Worm (Caenorhabditis elegans) whole organism, midembryonic: ENCODE measurements around the gene C08F11.10.
"Not testable (repeated sequence)": the region's sequence is repeated elsewhere in the genome, so short reads cannot be mapped to it uniquely, and the experiment has no call there.

Source experiments
- T22C8.4 ChIP-seq: fragments of 200-800 bp; sonication (Bioruptor generic); IDR thresholded peaks from 2 replicates; pipeline ENCODE4 v1.3.6; 2022; ENCODE audit warnings: missing genetic modification characterization, missing compliant biosample characterization
- cog-1 ChIP-seq: sonication (generic microtip); optimal IDR thresholded peaks from 2 replicates; lab custom pipeline; 2016; ENCODE audit warnings: missing genetic modification characterization, missing compliant biosample characterization
- flt-1 ChIP-seq: fragments of 200-800 bp; sonication (Bioruptor generic); IDR thresholded peaks from 2 replicates; pipeline ENCODE4 v1.3.6; 2022; ENCODE audit warnings: missing genetic modification characterization, missing compliant biosample characterization
- klf-2 ChIP-seq: fragments of 200-800 bp; sonication (Bioruptor generic); conservative IDR thresholded peaks from 2 replicates; pipeline ENCODE4 v1.3.6; 2022; ENCODE audit warnings: missing genetic modification reagents, missing genetic modification characterization, missing compliant biosample characterization
- med-1 ChIP-seq: sonication (generic microtip); optimal IDR thresholded peaks from 2 replicates; lab custom pipeline; 2017; ENCODE audit warnings: missing genetic modification characterization, mild to moderate bottlenecking, missing compliant biosample characterization, antibody characterized with exemption, missing genetic modification reagents; ENCODE audit not compliant: insufficient read depth
- ref-1 ChIP-seq: fragments of 200-800 bp; sonication (Bioruptor generic); conservative IDR thresholded peaks from 2 replicates; pipeline ENCODE4 v1.3.6; 2022; ENCODE audit warnings: missing genetic modification reagents, missing genetic modification characterization, missing compliant biosample characterization
- tab-1 ChIP-seq: fragments of 200-800 bp; sonication (Bioruptor generic); IDR thresholded peaks from 2 replicates; pipeline ENCODE4 v1.3.6; 2022; ENCODE audit warnings: missing genetic modification characterization, missing compliant biosample characterization
- ztf-23 ChIP-seq: fragments of 200-800 bp; sonication (Bioruptor generic); IDR thresholded peaks from 2 replicates; pipeline ENCODE4 v1.3.6; 2022; ENCODE audit warnings: missing genetic modification reagents, missing genetic modification characterization, missing compliant biosample characterization
- ztf-29 ChIP-seq: fragments of 200-800 bp; sonication (Bioruptor generic); IDR thresholded peaks from 2 replicates; pipeline ENCODE4 v1.3.6; 2022; ENCODE audit warnings: missing genetic modification reagents, missing genetic modification characterization, missing compliant biosample characterization

C08F11.10 gene

DNA sequence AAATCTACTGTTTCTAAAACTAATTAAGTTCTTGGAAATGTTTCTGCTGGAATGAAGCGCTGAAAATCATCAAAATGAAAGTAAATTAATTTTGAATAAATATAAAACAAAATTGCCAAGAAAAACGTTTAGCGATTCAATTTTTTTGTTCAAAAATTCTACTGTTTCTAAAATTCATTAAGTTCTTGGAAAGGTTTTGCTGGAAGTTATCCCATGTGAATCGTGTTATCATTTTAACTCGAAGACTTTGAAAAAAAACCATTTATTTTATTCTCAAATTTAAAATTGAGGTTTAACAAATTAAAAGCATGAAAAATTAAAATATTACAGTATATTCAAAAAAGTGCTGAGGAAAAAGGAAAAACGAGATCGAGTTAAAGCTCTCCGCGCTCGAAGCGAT, 35.8 kb upstream of the C08F11.10 start:
- TF ChIP-seq cog-1 (tag; lab: Kevin White, UChicago) (no peak), T22C8.4 (GFP tag; lab: Robert Waterston, UW) (no peak), ref-1 (no peak), med-1 (no peak), ztf-29 (no peak), tab-1 (no peak), ztf-23 (no peak), flt-1 (GFP tag; lab: Robert Waterston, UW) (no peak), klf-2 (GFP tag; lab: Robert Waterston, UW) (no peak)

- TF ChIP-seq cog-1 (tag; lab: Kevin White, UChicago) (no peak), klf-2 (GFP tag; lab: Robert Waterston, UW) (no peak), flt-1 (GFP tag; lab: Robert Waterston, UW) (no peak), ref-1 (no peak), med-1 (no peak), ztf-29 (no peak), tab-1 (no peak), ztf-23 (no peak), T22C8.4 (GFP tag; lab: Robert Waterston, UW) (no peak)
These were observed 33.7 kb upstream of the C08F11.10 start for ce11 chrIV:13682733-13683132.

ce11 chrIV:13679495-13679894, 30.5 kb upstream of the C08F11.10 start:
- TF ChIP-seq klf-2 (GFP tag; lab: Robert Waterston, UW) = no peak
- TF ChIP-seq tab-1 = no peak
- no peak for TF ChIP-seq ref-1
- TF ChIP-seq med-1 = no peak
- TF ChIP-seq T22C8.4 (GFP tag; lab: Robert Waterston, UW) = no peak
- no peak for TF ChIP-seq ztf-23
- TF ChIP-seq cog-1 (tag; lab: Kevin White, UChicago) = no peak
- no peak for TF ChIP-seq ztf-29
- TF ChIP-seq flt-1 (GFP tag; lab: Robert Waterston, UW) = no peak

DNA sequence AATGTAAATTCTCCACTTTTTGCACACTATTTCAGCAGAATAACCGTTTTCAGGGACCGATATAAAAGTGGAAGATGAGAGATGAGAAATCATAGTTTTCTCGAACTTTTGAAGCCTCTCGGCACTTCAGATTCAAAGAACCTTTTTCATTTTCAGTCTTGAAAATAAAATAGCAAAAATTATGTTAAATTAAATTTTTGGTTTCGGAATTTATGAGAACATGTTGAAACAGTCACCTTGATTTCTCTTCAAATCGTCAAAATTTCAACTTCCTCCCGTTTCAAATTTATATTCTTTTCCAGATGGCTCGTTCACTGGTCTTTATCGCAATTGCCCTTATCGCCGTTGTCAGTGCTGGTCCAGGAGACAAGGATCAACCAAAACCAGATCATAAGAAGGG, 29.6 kb upstream of the C08F11.10 start, which contains the start of gene srlf-26:
Gene srlf-26, plus strand, starts transcription at position 301 of the 400 bp plus-strand sequence.
- TF ChIP-seq tab-1 (no peak), T22C8.4 (GFP tag; lab: Robert Waterston, UW) (no peak), cog-1 (tag; lab: Kevin White, UChicago) (no peak), klf-2 (GFP tag; lab: Robert Waterston, UW) (no peak), flt-1 (GFP tag; lab: Robert Waterston, UW) (no peak), ref-1 (no peak), ztf-29 (no peak), med-1 (no peak), ztf-23 (no peak)

DNA sequence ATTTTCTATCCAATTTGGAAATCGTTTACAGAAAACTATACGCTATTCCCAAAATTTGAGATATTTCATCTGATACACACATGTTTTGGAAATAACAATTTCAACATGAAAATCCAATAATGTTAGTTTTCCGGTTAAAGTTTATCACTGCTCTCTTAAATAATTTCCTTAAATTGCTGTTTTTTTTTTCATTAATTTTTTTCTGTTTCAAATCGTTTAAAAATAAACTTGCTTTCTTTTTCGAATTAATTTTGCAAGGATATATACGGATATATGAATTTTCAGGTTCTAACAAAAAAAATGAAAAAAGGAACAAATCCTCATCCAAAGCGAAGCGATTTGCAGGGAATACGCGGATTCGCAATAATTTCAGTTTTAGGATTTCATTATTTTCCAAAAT, 24.5 kb upstream of the C08F11.10 start, which contains the start of gene oac-48:
Gene oac-48, plus strand, starts transcription at position 301 of the 400 bp plus-strand sequence.
- no peak for TF ChIP-seq ref-1
- no peak for TF ChIP-seq ztf-29
- TF ChIP-seq med-1 = no peak
- TF ChIP-seq T22C8.4 (GFP tag; lab: Robert Waterston, UW) = no peak
- no peak for TF ChIP-seq flt-1 (GFP tag; lab: Robert Waterston, UW)
- no peak for TF ChIP-seq tab-1
- no peak for TF ChIP-seq klf-2 (GFP tag; lab: Robert Waterston, UW)
- no peak for TF ChIP-seq cog-1 (tag; lab: Kevin White, UChicago)
- TF ChIP-seq ztf-23 = no peak

DNA sequence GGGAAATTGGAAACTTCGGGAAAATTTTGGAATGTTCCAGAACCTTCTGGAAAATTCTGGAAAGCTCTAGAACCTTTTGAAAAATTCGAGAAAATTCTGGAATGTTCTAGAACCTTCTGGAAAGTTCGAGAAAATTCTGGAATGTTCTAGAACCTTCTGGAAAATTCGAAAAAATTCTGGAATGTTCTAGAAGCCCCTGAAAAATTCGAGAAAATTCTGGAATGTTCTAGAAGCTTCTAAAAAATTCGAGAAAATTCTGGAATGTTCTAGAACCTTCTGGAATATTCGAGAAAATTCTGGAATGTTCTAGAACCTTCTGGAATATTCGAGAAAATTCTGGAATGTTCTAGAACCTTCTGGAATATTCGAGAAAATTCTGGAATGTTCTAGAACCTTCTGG, 18.9 kb upstream of the C08F11.10 start:
- TF ChIP-seq flt-1 (GFP tag; lab: Robert Waterston, UW) = peak; percentile 79

DNA sequence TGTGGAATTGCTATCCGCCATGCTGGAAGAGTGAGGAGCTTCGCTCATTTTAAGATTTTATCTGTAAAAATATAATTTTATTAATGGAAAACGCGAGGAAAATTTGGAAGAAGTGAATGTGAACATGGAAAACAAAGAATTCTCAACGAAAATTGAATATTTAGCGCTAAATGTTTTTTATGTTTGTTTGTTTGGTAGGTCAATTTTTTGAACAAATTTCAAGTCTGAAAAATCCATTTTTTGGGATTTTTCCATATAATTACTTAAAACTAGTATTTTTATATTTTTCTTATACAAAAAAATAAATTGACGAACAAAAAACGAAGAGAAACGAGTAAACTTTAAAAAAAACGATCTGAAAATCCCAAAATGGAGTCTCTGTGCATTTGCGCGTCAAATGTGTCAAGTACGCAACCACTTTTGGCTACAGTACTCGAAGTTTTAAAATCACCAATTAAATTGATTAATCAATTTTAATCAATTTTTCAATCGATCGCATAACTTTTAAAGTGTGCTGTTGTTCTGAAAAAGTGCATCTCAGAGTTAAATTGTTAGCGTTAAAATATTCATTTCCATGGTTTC, 17.9 kb upstream of the C08F11.10 start, which contains the start of gene fbxa-215:
Gene fbxa-215, minus strand, starts transcription at position 61 of the 582 bp plus-strand sequence.
- TF ChIP-seq tab-1 = no peak

DNA sequence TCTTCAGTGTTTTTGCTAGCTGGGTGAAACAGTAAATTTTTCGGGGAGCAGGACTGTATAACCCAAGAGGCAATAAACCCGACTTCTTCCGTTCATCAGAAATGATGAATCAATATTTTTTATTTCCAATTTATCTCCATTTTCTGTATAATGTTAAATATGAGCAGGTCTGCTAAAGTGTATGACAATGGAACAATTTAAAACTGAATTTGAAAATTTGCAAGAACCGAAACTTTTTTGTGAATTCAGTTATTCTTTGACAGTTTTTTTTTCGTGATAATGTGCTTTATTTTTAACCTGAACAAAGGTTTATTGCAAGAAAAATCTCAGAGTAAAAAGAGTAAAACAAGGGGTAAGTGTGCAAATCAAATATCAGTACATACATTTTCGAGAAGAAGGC, 16.0 kb upstream of the C08F11.10 start:
- TF ChIP-seq T22C8.4 (GFP tag; lab: Robert Waterston, UW) (no peak), ztf-23 (no peak), ref-1 (no peak), tab-1 (no peak), flt-1 (GFP tag; lab: Robert Waterston, UW) (no peak), klf-2 (GFP tag; lab: Robert Waterston, UW) (no peak), cog-1 (tag; lab: Kevin White, UChicago) (no peak), med-1 (no peak), ztf-29 (no peak)

- TF ChIP-seq tab-1 (no peak), T22C8.4 (GFP tag; lab: Robert Waterston, UW) (no peak), ref-1 (no peak), ztf-23 (no peak), klf-2 (GFP tag; lab: Robert Waterston, UW) (no peak), ztf-29 (no peak), med-1 (no peak), flt-1 (GFP tag; lab: Robert Waterston, UW) (no peak), cog-1 (tag; lab: Kevin White, UChicago) (no peak)
These were observed 15.1 kb upstream of the C08F11.10 start, which contains the start of gene Y45F10C.4 for ce11 chrIV:13664090-13664489. Gene Y45F10C.4, minus strand, starts transcription at chrIV:13664190.

- TF ChIP-seq klf-2 (GFP tag; lab: Robert Waterston, UW); flt-1 (GFP tag; lab: Robert Waterston, UW); ztf-23: not testable (repeated sequence)
These were observed 13.5 kb upstream of the C08F11.10 start, which contains the start of gene Y45F10C.2 for ce11 chrIV:13662570-13662969. Gene Y45F10C.2, minus strand, starts transcription at chrIV:13662670.

DNA sequence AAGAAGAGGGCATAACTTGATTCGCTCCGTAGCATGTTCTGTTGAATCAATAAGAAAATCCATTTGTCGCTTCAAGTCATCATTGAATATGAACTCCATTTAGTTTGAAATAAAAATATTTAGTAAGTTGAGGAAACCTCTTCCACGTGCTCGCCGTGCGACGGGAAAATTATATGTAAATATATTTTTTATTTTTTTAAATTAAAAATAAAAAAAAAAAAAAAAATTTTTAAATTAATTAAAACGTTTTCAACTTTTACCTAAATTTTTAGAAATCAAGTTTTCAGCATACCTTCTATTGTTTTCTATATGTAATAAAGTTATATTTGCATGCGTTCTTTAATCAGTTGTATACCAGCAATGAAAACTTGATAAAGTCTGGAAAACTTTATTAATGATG, 10.4 kb upstream of the C08F11.10 start, which contains the start of gene Y45F10C.1:
Gene Y45F10C.1, minus strand, starts transcription at position 101 of the 400 bp plus-strand sequence.
- TF ChIP-seq klf-2 (GFP tag; lab: Robert Waterston, UW); T22C8.4 (GFP tag; lab: Robert Waterston, UW); ztf-23: not testable (repeated sequence)
